Worm (Caenorhabditis elegans) whole organism, late embryonic: ENCODE results near the gene W09G12.6.
"Not testable (repeated sequence)": the region's sequence is repeated elsewhere in the genome, so short reads cannot be mapped to it uniquely, and the experiment has no call there.

Experiments
- hlh-30 ChIP-seq: sonication (generic microtip); optimal IDR thresholded peaks from 2 replicates; lab custom pipeline; 2017; ENCODE audit warnings: antibody characterized with exemption, missing genetic modification characterization, missing compliant biosample characterization; ENCODE audit not compliant: insufficient read depth
- lin-11 ChIP-seq: fragments of 200-800 bp; sonication (Bioruptor generic); optimal IDR thresholded peaks from 2 replicates; lab custom pipeline; 2018; ENCODE audit warnings: mild to moderate bottlenecking, missing genetic modification characterization, missing compliant biosample characterization
- nfya-1 ChIP-seq: sonication (generic microtip); optimal IDR thresholded peaks from 2 replicates; lab custom pipeline; 2017; ENCODE audit warnings: missing genetic modification characterization, mild to moderate bottlenecking, missing compliant biosample characterization, antibody characterized with exemption, moderate library complexity

ce11 chrIV:1187502-1187901 lies 44.2 kb upstream of the W09G12.6 start, which contains the start of gene mdt-20:
- TF ChIP-seq lin-11 (tag; lab: Kevin White, UChicago); nfya-1; hlh-30 (tag; lab: Kevin White, UChicago): not testable (repeated sequence)
